Fruit fly (Drosophila melanogaster): ENCODE results near the gene eEF1alpha2.

eEF1alpha2 gene

dm6 chr3R:31706142-31706894, 31.9 kb upstream of the eEF1alpha2 start:
- no peak for TF ChIP-seq psq (optimal IDR thresholded peaks at IDR 0.05)
- TF ChIP-seq Sin3A (optimal IDR thresholded peaks at IDR 0.05): no peak
- no peak for TF ChIP-seq insv (optimal IDR thresholded peaks at IDR 0.05)
- no peak for TF ChIP-seq h (optimal IDR thresholded peaks at IDR 0.05)
- no peak for TF ChIP-seq Myc (optimal IDR thresholded peaks at IDR 0.05)
- no peak for TF ChIP-seq ttk (optimal IDR thresholded peaks at IDR 0.05)

- TF ChIP-seq Sin3A (optimal IDR thresholded peaks at IDR 0.05) (no peak), ttk (optimal IDR thresholded peaks at IDR 0.05) (no peak), insv (optimal IDR thresholded peaks at IDR 0.05) (no peak), psq (optimal IDR thresholded peaks at IDR 0.05) (no peak), Myc (optimal IDR thresholded peaks at IDR 0.05) (no peak), h (optimal IDR thresholded peaks at IDR 0.05) (no peak)
Observed at dm6 chr3R:31706895-31707238, 31.4 kb upstream of the eEF1alpha2 start.

- TF ChIP-seq Myc (optimal IDR thresholded peaks at IDR 0.05) (no peak), psq (optimal IDR thresholded peaks at IDR 0.05) (no peak), ttk (optimal IDR thresholded peaks at IDR 0.05) (no peak), h (optimal IDR thresholded peaks at IDR 0.05) (no peak), Sin3A (optimal IDR thresholded peaks at IDR 0.05) (no peak), insv (optimal IDR thresholded peaks at IDR 0.05) (no peak)
Observed at dm6 chr3R:31708240-31708639, 30.0 kb upstream of the eEF1alpha2 start, which contains the start of gene CG42693. TSS of gene CG42693 (minus strand) at chr3R:31708340.

- no peak for TF ChIP-seq ttk (optimal IDR thresholded peaks at IDR 0.05)
- no peak for TF ChIP-seq psq (optimal IDR thresholded peaks at IDR 0.05)
- no peak for TF ChIP-seq insv (optimal IDR thresholded peaks at IDR 0.05)
- TF ChIP-seq h (optimal IDR thresholded peaks at IDR 0.05): no peak
- TF ChIP-seq Myc (optimal IDR thresholded peaks at IDR 0.05): no peak
- TF ChIP-seq Sin3A (optimal IDR thresholded peaks at IDR 0.05): no peak
Observed at dm6 chr3R:31709142-31709541, 29.1 kb upstream of the eEF1alpha2 start.

dm6 chr3R:31709769-31710168, 28.5 kb upstream of the eEF1alpha2 start:
- TF ChIP-seq h (optimal IDR thresholded peaks at IDR 0.05) (no peak), psq (optimal IDR thresholded peaks at IDR 0.05) (no peak), Sin3A (optimal IDR thresholded peaks at IDR 0.05) (no peak), ttk (optimal IDR thresholded peaks at IDR 0.05) (no peak), Myc (optimal IDR thresholded peaks at IDR 0.05) (no peak), insv (optimal IDR thresholded peaks at IDR 0.05) (no peak)

- no peak for TF ChIP-seq ttk (optimal IDR thresholded peaks at IDR 0.05)
- no peak for TF ChIP-seq insv (optimal IDR thresholded peaks at IDR 0.05)
- no peak for TF ChIP-seq h (optimal IDR thresholded peaks at IDR 0.05)
- no peak for TF ChIP-seq psq (optimal IDR thresholded peaks at IDR 0.05)
Observed at dm6 chr3R:31711270-31712029, 26.8 kb upstream of the eEF1alpha2 start.

- TF ChIP-seq ttk (optimal IDR thresholded peaks at IDR 0.05) (no peak), Sin3A (optimal IDR thresholded peaks at IDR 0.05) (no peak), h (optimal IDR thresholded peaks at IDR 0.05) (no peak), Myc (optimal IDR thresholded peaks at IDR 0.05) (no peak), insv (optimal IDR thresholded peaks at IDR 0.05) (no peak), psq (optimal IDR thresholded peaks at IDR 0.05) (no peak)
Observed at dm6 chr3R:31712585-31712984, 25.7 kb upstream of the eEF1alpha2 start.

dm6 chr3R:31713306-31714123, 24.8 kb upstream of the eEF1alpha2 start, which contains the start of gene ttk:
TSS of gene ttk (plus strand) at chr3R:31713867.
- TF ChIP-seq psq (optimal IDR thresholded peaks at IDR 0.05): no peak
- TF ChIP-seq Myc (optimal IDR thresholded peaks at IDR 0.05): no peak
- TF ChIP-seq insv (optimal IDR thresholded peaks at IDR 0.05): peak; percentile 97

- no peak for TF ChIP-seq insv (optimal IDR thresholded peaks at IDR 0.05)
- TF ChIP-seq psq (optimal IDR thresholded peaks at IDR 0.05): no peak
- TF ChIP-seq h (optimal IDR thresholded peaks at IDR 0.05): no peak
- TF ChIP-seq ttk (optimal IDR thresholded peaks at IDR 0.05): no peak
- no peak for TF ChIP-seq Sin3A (optimal IDR thresholded peaks at IDR 0.05)
- TF ChIP-seq Myc (optimal IDR thresholded peaks at IDR 0.05): no peak
Observed at dm6 chr3R:31714876-31715712, 23.2 kb upstream of the eEF1alpha2 start.

- TF ChIP-seq psq (optimal IDR thresholded peaks at IDR 0.05) (no peak), h (optimal IDR thresholded peaks at IDR 0.05) (no peak), insv (optimal IDR thresholded peaks at IDR 0.05) (no peak), Sin3A (optimal IDR thresholded peaks at IDR 0.05) (no peak), Myc (optimal IDR thresholded peaks at IDR 0.05) (no peak), ttk (optimal IDR thresholded peaks at IDR 0.05) (no peak)
Observed at dm6 chr3R:31715713-31716024, 22.6 kb upstream of the eEF1alpha2 start.

dm6 chr3R:31716265-31716664, 22.0 kb upstream of the eEF1alpha2 start:
- TF ChIP-seq ttk (optimal IDR thresholded peaks at IDR 0.05) (no peak), Sin3A (optimal IDR thresholded peaks at IDR 0.05) (no peak), h (optimal IDR thresholded peaks at IDR 0.05) (no peak), Myc (optimal IDR thresholded peaks at IDR 0.05) (no peak), psq (optimal IDR thresholded peaks at IDR 0.05) (no peak), insv (optimal IDR thresholded peaks at IDR 0.05) (no peak)
